Worm (Caenorhabditis elegans) whole organism, early embryonic: Measurements from ENCODE around the gene F09C8.1.

ENCODE experiments used
- B0310.2 ChIP-seq: sonication (generic microtip); optimal IDR thresholded peaks from 2 replicates; lab custom pipeline; 2016; ENCODE audit warnings: mild to moderate bottlenecking, missing genetic modification characterization, missing compliant biosample characterization
- ama-1 ChIP-seq: fragments of 150-350 bp; optimal IDR thresholded peaks from 2 replicates; lab custom pipeline; 2014
- ets-7 ChIP-seq: sonication (generic microtip); optimal IDR thresholded peaks from 2 replicates; lab custom pipeline; 2016; ENCODE audit warnings: missing genotype, missing genetic modification characterization, missing compliant biosample characterization
- hmg-4 ChIP-seq: fragments of 200-800 bp; sonication (Bioruptor generic); optimal IDR thresholded peaks from 2 replicates; lab custom pipeline; 2018; ENCODE audit warnings: mild to moderate bottlenecking, missing genetic modification characterization, missing compliant biosample characterization
- hnd-1 ChIP-seq: sonication (generic microtip); optimal IDR thresholded peaks from 2 replicates; lab custom pipeline; 2016; ENCODE audit warnings: missing genetic modification characterization, missing compliant biosample characterization
- scrt-1 ChIP-seq: fragments of 200-800 bp; sonication (Bioruptor generic); IDR thresholded peaks from 2 replicates; pipeline ENCODE4 v1.3.6; 2022; ENCODE audit warnings: missing genetic modification characterization, missing compliant biosample characterization

ce11 chrX:16208123-16208522 lies 44.8 kb upstream of the F09C8.1 start:
- TF ChIP-seq B0310.2 (tag; lab: Kevin White, UChicago): no peak
- TF ChIP-seq hnd-1 (tag; lab: Kevin White, UChicago): no peak
- TF ChIP-seq ets-7: no peak
- TF ChIP-seq ama-1 (lab: Kevin White, UChicago): no peak
- TF ChIP-seq hmg-4 (GFP tag; lab: Kevin White, UChicago): no peak
- TF ChIP-seq scrt-1: no peak
